Worm (Caenorhabditis elegans) whole organism, young adult: ENCODE data around the gene arv-1.
A peak's percentile ranks its signal among the peaks of the same experiment; 100 is the strongest.

ENCODE experiments used
- B0035.1 ChIP-seq: sonication (generic microtip); optimal IDR thresholded peaks from 2 replicates; lab custom pipeline; 2016; ENCODE audit warnings: missing genetic modification characterization, mild to moderate bottlenecking, missing compliant biosample characterization, missing genotype, missing genetic modification reagents
- B0336.3 ChIP-seq: fragments of 200-800 bp; sonication (Bioruptor generic); IDR thresholded peaks from 2 replicates; pipeline ENCODE4 v1.3.6; 2022; ENCODE audit warnings: missing genetic modification characterization, missing compliant biosample characterization
- F23B12.7 ChIP-seq: sonication (generic microtip); optimal IDR thresholded peaks from 2 replicates; lab custom pipeline; 2017; ENCODE audit warnings: missing genetic modification characterization, mild to moderate bottlenecking, missing compliant biosample characterization, antibody characterized with exemption, moderate library complexity; ENCODE audit not compliant: insufficient read depth
- F49E8.2 ChIP-seq: sonication (generic microtip); optimal IDR thresholded peaks from 3 replicates; lab custom pipeline; 2017; ENCODE audit warnings: missing genetic modification characterization, mild to moderate bottlenecking, missing compliant biosample characterization, antibody characterized with exemption, moderate library complexity; ENCODE audit not compliant: insufficient read depth
- K12H6.12 ChIP-seq: fragments of 200-800 bp; sonication (Bioruptor generic); optimal IDR thresholded peaks from 2 replicates; lab custom pipeline; 2018; ENCODE audit warnings: mild to moderate bottlenecking, missing genetic modification characterization, missing compliant biosample characterization
- Y67H2A.10 ChIP-seq: fragments of 200-800 bp; sonication (Bioruptor generic); conservative IDR thresholded peaks from 2 replicates; pipeline ENCODE4 v1.3.6; 2022; ENCODE audit warnings: missing genetic modification reagents, missing genetic modification characterization, missing compliant biosample characterization
- akir-1 ChIP-seq: fragments of 200-800 bp; sonication (Bioruptor generic); optimal IDR thresholded peaks from 2 replicates; lab custom pipeline; 2018; ENCODE audit warnings: mild to moderate bottlenecking, missing genetic modification characterization, moderate library complexity, missing compliant biosample characterization
- ceh-58 ChIP-seq: fragments of 200-800 bp; sonication (Bioruptor generic); IDR thresholded peaks from 2 replicates; pipeline ENCODE4 v1.3.6; 2022; ENCODE audit warnings: missing genetic modification characterization, missing compliant biosample characterization
- him-1 ChIP-seq: sonication (generic microtip); optimal IDR thresholded peaks from 2 replicates; lab custom pipeline; 2016; ENCODE audit warnings: missing genotype, missing genetic modification reagents, missing genetic modification characterization, missing compliant biosample characterization
- hsf-1 ChIP-seq: fragments of 200-800 bp; sonication (Bioruptor generic); IDR thresholded peaks from 2 replicates; pipeline ENCODE4 v1.3.6; 2022; ENCODE audit warnings: missing genetic modification reagents, missing genetic modification characterization, missing compliant biosample characterization
- let-526 ChIP-seq: fragments of 200-800 bp; sonication (Bioruptor generic); IDR thresholded peaks from 2 replicates; pipeline ENCODE4 v1.3.6; 2022; ENCODE audit warnings: missing genetic modification reagents, missing genetic modification characterization, missing compliant biosample characterization
- sptf-2 ChIP-seq: fragments of 200-800 bp; sonication (Bioruptor generic); optimal IDR thresholded peaks from 2 replicates; lab custom pipeline; 2018; ENCODE audit warnings: mild to moderate bottlenecking, missing genetic modification characterization, missing compliant biosample characterization
- tbx-9 ChIP-seq: sonication (generic microtip); optimal IDR thresholded peaks from 2 replicates; lab custom pipeline; 2016; ENCODE audit warnings: borderline replicate concordance, missing genetic modification characterization, inconsistent platforms, missing compliant biosample characterization

- no peak for TF ChIP-seq K12H6.12 (tag; lab: Kevin White, UChicago)
- TF ChIP-seq F23B12.7 (tag; lab: Kevin White, UChicago): no peak
- no peak for TF ChIP-seq B0035.1
- no peak for TF ChIP-seq tbx-9
- no peak for TF ChIP-seq akir-1 (GFP tag; lab: Kevin White, UChicago)
- TF ChIP-seq B0336.3: peak; percentile 38; the same call in 1 of the 2 replicates
- no peak for TF ChIP-seq hsf-1 (GFP tag; lab: Robert Waterston, UW)
- no peak for TF ChIP-seq F49E8.2 (tag; lab: Kevin White, UChicago)
- TF ChIP-seq ceh-58: no peak
- TF ChIP-seq Y67H2A.10 (GFP tag; lab: Robert Waterston, UW): no peak
- no peak for TF ChIP-seq him-1 (tag; lab: Kevin White, UChicago)
- no peak for TF ChIP-seq let-526
- no peak for TF ChIP-seq sptf-2 (GFP tag; lab: Kevin White, UChicago)
Observed at ce11 chrII:10198486-10198885, 2.1 kb downstream of the arv-1 start.
